Fruit fly (Drosophila melanogaster) whole organism, embryonic: Measurements from ENCODE around the gene gl.
A peak's percentile ranks its signal among the peaks of the same experiment; 100 is the strongest.

ENCODE experiments used
- Aef1 ChIP-seq: fragments of 200-800 bp; sonication (Bioruptor generic); IDR thresholded peaks from 3 replicates; pipeline ENCODE4 v1.3.6; 2022; ENCODE audit warnings: missing biosample characterization, missing genetic modification characterization
- CG10267 ChIP-seq: fragments of 200-800 bp; sonication (Bioruptor generic); optimal IDR thresholded peaks from 2 replicates; lab custom pipeline; 2018; ENCODE audit warnings: missing biosample characterization, mild to moderate bottlenecking, missing genetic modification characterization, moderate library complexity
- CG10462 ChIP-seq: fragments of 200-800 bp; sonication (Bioruptor generic); optimal IDR thresholded peaks from 2 replicates; lab custom pipeline; 2016; ENCODE audit warnings: missing biosample characterization, missing genetic modification characterization
- CG11695 ChIP-seq: fragments of 200-800 bp; sonication (Bioruptor generic); IDR thresholded peaks from 3 replicates; pipeline ENCODE4 v1.3.6; 2022; ENCODE audit warnings: missing biosample characterization, missing genetic modification characterization
- CG13894 ChIP-seq: fragments of 200-800 bp; sonication (Bioruptor generic); optimal IDR thresholded peaks from 3 replicates; lab custom pipeline; 2018; ENCODE audit warnings: missing biosample characterization, mild to moderate bottlenecking, missing genetic modification characterization, moderate library complexity
- CG14050 ChIP-seq: fragments of 200-800 bp; sonication (Bioruptor generic); IDR thresholded peaks from 3 replicates; pipeline ENCODE4 v1.3.6; 2022; ENCODE audit warnings: missing biosample characterization, missing genetic modification characterization
- CG14710 ChIP-seq: fragments of 200-800 bp; sonication (Bioruptor generic); optimal IDR thresholded peaks from 3 replicates; lab custom pipeline; 2019; ENCODE audit warnings: missing biosample characterization, mild to moderate bottlenecking, missing genetic modification characterization, moderate library complexity
- CG14965 ChIP-seq: fragments of 200-800 bp; sonication (Bioruptor generic); optimal IDR thresholded peaks from 2 replicates; lab custom pipeline; 2016; ENCODE audit warnings: missing biosample characterization, missing genetic modification characterization, borderline replicate concordance
- CG15514 ChIP-seq: fragments of 200-800 bp; sonication (Bioruptor generic); optimal IDR thresholded peaks from 3 replicates; lab custom pipeline; 2017; ENCODE audit warnings: missing biosample characterization, missing genetic modification characterization, mild to moderate bottlenecking, moderate library complexity, missing genetic modification reagents
- CG17186 ChIP-seq: fragments of 200-800 bp; sonication (Bioruptor generic); optimal IDR thresholded peaks from 3 replicates; lab custom pipeline; 2017; ENCODE audit warnings: missing biosample characterization, missing genetic modification reagents, missing genetic modification characterization
- CG30020 ChIP-seq: fragments of 200-800 bp; optimal IDR thresholded peaks from 2 replicates; lab custom pipeline; 2019; ENCODE audit warnings: missing biosample characterization, mild to moderate bottlenecking, missing genetic modification characterization, moderate library complexity
- CG3407 ChIP-seq: fragments of 200-800 bp; sonication (Bioruptor generic); optimal IDR thresholded peaks from 2 replicates; lab custom pipeline; 2018; ENCODE audit warnings: missing biosample characterization, mild to moderate bottlenecking, missing genetic modification characterization
- CG8281 ChIP-seq: fragments of 200-800 bp; sonication (Bioruptor generic); optimal IDR thresholded peaks from 2 replicates; lab custom pipeline; 2018; ENCODE audit warnings: missing biosample characterization, mild to moderate bottlenecking, missing genetic modification characterization, moderate library complexity
- CG8388 ChIP-seq: fragments of 200-800 bp; sonication (Bioruptor generic); optimal IDR thresholded peaks from 2 replicates; lab custom pipeline; 2019; ENCODE audit warnings: missing biosample characterization, mild to moderate bottlenecking, missing genetic modification characterization, moderate library complexity
- CoRest ChIP-seq: fragments of 200-800 bp; sonication (Bioruptor generic); optimal IDR thresholded peaks from 3 replicates; lab custom pipeline; 2018; ENCODE audit warnings: missing biosample characterization, mild to moderate bottlenecking, missing genetic modification characterization, moderate library complexity
- Dad ChIP-seq: fragments of 200-800 bp; sonication (Bioruptor generic); optimal IDR thresholded peaks from 3 replicates; lab custom pipeline; 2016; ENCODE audit warnings: missing biosample characterization, missing genetic modification characterization
- Ets97D ChIP-seq: fragments of 200-800 bp; sonication (Bioruptor generic); optimal IDR thresholded peaks from 3 replicates; lab custom pipeline; 2016; ENCODE audit warnings: missing biosample characterization, missing genetic modification characterization
- HLH4C ChIP-seq: fragments of 200-800 bp; sonication (Bioruptor generic); IDR thresholded peaks from 3 replicates; pipeline ENCODE4 v1.3.6; 2022; ENCODE audit warnings: missing biosample characterization, missing genetic modification characterization; ENCODE audit not compliant: partially characterized antibody
- Hmr ChIP-seq: fragments of 200-800 bp; sonication (Bioruptor generic); optimal IDR thresholded peaks from 3 replicates; lab custom pipeline; 2017; ENCODE audit warnings: mild to moderate bottlenecking, missing biosample characterization, missing genetic modification reagents, missing genetic modification characterization
- Hr51 ChIP-seq, 2 experiments: fragments of 200-800 bp; sonication (Bioruptor generic); optimal IDR thresholded peaks; 2 replicates in 1 of 2; 3 replicates in 1 of 2; lab custom pipeline; 2016 to 2018; ENCODE audit warnings: missing biosample characterization in 2 of 2, missing genetic modification characterization in 2 of 2, mild to moderate bottlenecking in 1 of 2, moderate library complexity in 1 of 2
- Kr ChIP-seq: fragments of 200-800 bp; sonication (Bioruptor generic); optimal IDR thresholded peaks from 2 replicates; lab custom pipeline; 2017; ENCODE audit warnings: missing biosample characterization, mild to moderate bottlenecking, missing genetic modification characterization
- Lhr ChIP-seq: fragments of 200-800 bp; sonication (Bioruptor generic); optimal IDR thresholded peaks from 3 replicates; lab custom pipeline; 2017; ENCODE audit warnings: mild to moderate bottlenecking, missing biosample characterization, missing genetic modification reagents, missing genetic modification characterization
- MTF-1 ChIP-seq: fragments of 200-800 bp; sonication (Bioruptor generic); optimal IDR thresholded peaks from 2 replicates; lab custom pipeline; 2018; ENCODE audit warnings: missing biosample characterization, mild to moderate bottlenecking, missing genetic modification characterization, borderline replicate concordance
- NfI ChIP-seq: fragments of 200-800 bp; sonication (Bioruptor generic); optimal IDR thresholded peaks from 3 replicates; lab custom pipeline; 2018; ENCODE audit warnings: missing biosample characterization, mild to moderate bottlenecking, missing genetic modification characterization, moderate library complexity
- Ravus ChIP-seq: fragments of 200-800 bp; sonication (Bioruptor generic); IDR thresholded peaks from 2 replicates; pipeline ENCODE4 v1.3.6; 2022; ENCODE audit warnings: missing biosample characterization, missing genetic modification characterization
- Sin3A ChIP-seq: fragments of >200 bp; optimal IDR thresholded peaks from 2 replicates; lab custom pipeline; 2018
- Sox100B ChIP-seq: fragments of 200-800 bp; sonication (Bioruptor generic); optimal IDR thresholded peaks from 3 replicates; lab custom pipeline; 2018; ENCODE audit warnings: missing biosample characterization, mild to moderate bottlenecking, missing genetic modification characterization
- Vsx1 ChIP-seq: fragments of 200-800 bp; sonication (Bioruptor generic); optimal IDR thresholded peaks from 2 replicates; lab custom pipeline; 2017; ENCODE audit warnings: missing biosample characterization, mild to moderate bottlenecking, missing genetic modification characterization, missing genetic modification reagents
- ac ChIP-seq: fragments of 200-800 bp; sonication (Bioruptor generic); optimal IDR thresholded peaks from 3 replicates; lab custom pipeline; 2017; ENCODE audit warnings: missing biosample characterization, mild to moderate bottlenecking, missing genetic modification characterization
- az2 ChIP-seq: fragments of 200-800 bp; sonication (Bioruptor generic); optimal IDR thresholded peaks from 3 replicates; lab custom pipeline; 2016; ENCODE audit warnings: missing biosample characterization, missing genetic modification characterization
- bcd ChIP-seq: fragments of 200-800 bp; sonication (Bioruptor generic); optimal IDR thresholded peaks from 2 replicates; lab custom pipeline; 2017; ENCODE audit warnings: missing biosample characterization, mild to moderate bottlenecking, missing genetic modification characterization
- bowl ChIP-seq: fragments of 200-800 bp; sonication (Bioruptor generic); IDR thresholded peaks from 2 replicates; pipeline ENCODE4 v1.3.6; 2022; ENCODE audit warnings: missing biosample characterization, missing genetic modification characterization
- btn ChIP-seq: fragments of 200-800 bp; sonication (Bioruptor generic); optimal IDR thresholded peaks from 2 replicates; lab custom pipeline; 2016; ENCODE audit warnings: missing biosample characterization, missing genetic modification characterization
- chm ChIP-seq: fragments of 200-800 bp; sonication (Bioruptor generic); IDR thresholded peaks from 2 replicates; pipeline ENCODE4 v1.3.6; 2022; ENCODE audit warnings: missing biosample characterization, missing genetic modification characterization
- crol ChIP-seq: fragments of 200-800 bp; sonication (Bioruptor generic); IDR thresholded peaks from 2 replicates; pipeline ENCODE4 v1.3.6; 2022; ENCODE audit warnings: missing biosample characterization, missing genetic modification characterization
- cwo ChIP-seq: fragments of 200-800 bp; sonication (Bioruptor generic); optimal IDR thresholded peaks from 3 replicates; lab custom pipeline; 2017; ENCODE audit warnings: missing biosample characterization, missing genetic modification characterization, mild to moderate bottlenecking, moderate library complexity, missing genetic modification reagents
- dmrt11E ChIP-seq: fragments of 200-800 bp; sonication (Bioruptor generic); optimal IDR thresholded peaks from 3 replicates; lab custom pipeline; 2018; ENCODE audit warnings: missing biosample characterization, mild to moderate bottlenecking, missing genetic modification characterization, moderate library complexity
- fd3F ChIP-seq: fragments of 200-800 bp; sonication (Bioruptor generic); optimal IDR thresholded peaks from 2 replicates; lab custom pipeline; 2018; ENCODE audit warnings: missing biosample characterization, mild to moderate bottlenecking, missing genetic modification characterization, moderate library complexity
- gcm ChIP-seq: fragments of 200-800 bp; sonication (Bioruptor generic); optimal IDR thresholded peaks from 2 replicates; lab custom pipeline; 2019; ENCODE audit warnings: missing biosample characterization, mild to moderate bottlenecking, missing genetic modification characterization, moderate library complexity
- gfzf ChIP-seq: fragments of 200-800 bp; sonication (Bioruptor generic); optimal IDR thresholded peaks from 2 replicates; lab custom pipeline; 2016; ENCODE audit warnings: missing biosample characterization, mild to moderate bottlenecking, missing genetic modification characterization, moderate library complexity
- hb ChIP-seq: fragments of 200-800 bp; sonication (Bioruptor generic); IDR thresholded peaks from 3 replicates; pipeline ENCODE4 v1.3.6; 2022; ENCODE audit warnings: missing biosample characterization, missing genetic modification characterization; ENCODE audit not compliant: partially characterized antibody
- kni ChIP-seq: fragments of 200-800 bp; sonication (Bioruptor generic); optimal IDR thresholded peaks from 3 replicates; lab custom pipeline; 2017; ENCODE audit warnings: mild to moderate bottlenecking, missing biosample characterization, missing genetic modification reagents, missing genetic modification characterization
- mirr ChIP-seq: fragments of 200-800 bp; sonication (Bioruptor generic); optimal IDR thresholded peaks from 3 replicates; lab custom pipeline; 2018; ENCODE audit warnings: missing biosample characterization, mild to moderate bottlenecking, missing genetic modification characterization
- oc ChIP-seq: fragments of 200-800 bp; sonication (Bioruptor generic); optimal IDR thresholded peaks from 2 replicates; lab custom pipeline; 2018; ENCODE audit warnings: missing biosample characterization, mild to moderate bottlenecking, missing genetic modification characterization, moderate library complexity
- odd ChIP-seq: fragments of 200-800 bp; sonication (Bioruptor generic); optimal IDR thresholded peaks from 2 replicates; lab custom pipeline; 2017; ENCODE audit warnings: missing biosample characterization, mild to moderate bottlenecking, missing genetic modification characterization
- peb ChIP-seq: fragments of 200-800 bp; sonication (Bioruptor generic); IDR thresholded peaks from 2 replicates; pipeline ENCODE4 v1.3.6; 2022; ENCODE audit warnings: missing biosample characterization, missing genetic modification characterization
- run ChIP-seq: fragments of 200-800 bp; sonication (Bioruptor generic); optimal IDR thresholded peaks from 3 replicates; lab custom pipeline; 2018; ENCODE audit warnings: missing biosample characterization, mild to moderate bottlenecking, missing genetic modification characterization
- schlank ChIP-seq: fragments of 200-800 bp; sonication (Bioruptor generic); optimal IDR thresholded peaks from 2 replicates; lab custom pipeline; 2018; ENCODE audit warnings: missing biosample characterization, mild to moderate bottlenecking, missing genetic modification characterization
- sisA ChIP-seq: fragments of 200-800 bp; sonication (Bioruptor generic); IDR thresholded peaks from 2 replicates; pipeline ENCODE4 v1.3.6; 2022; ENCODE audit warnings: missing biosample characterization, missing genetic modification characterization
- slou ChIP-seq: fragments of 200-800 bp; sonication (Bioruptor generic); optimal IDR thresholded peaks from 3 replicates; lab custom pipeline; 2016; ENCODE audit warnings: missing biosample characterization, missing genetic modification characterization
- tap ChIP-seq: fragments of 200-800 bp; optimal IDR thresholded peaks from 3 replicates; lab custom pipeline; 2019; ENCODE audit warnings: missing biosample characterization, mild to moderate bottlenecking, missing genetic modification characterization, moderate library complexity

Gene gl

dm6 chr3R:18393436-18393835 lies 20.9 kb upstream of the gl start:
- TF ChIP-seq oc (no peak), Vsx1 (GFP tag; lab: Kevin White, UChicago) (no peak), tap (tag; lab: Kevin White, UChicago) (no peak), bcd (GFP tag; lab: Kevin White, UChicago) (no peak), gcm (GFP tag; lab: Kevin White, UChicago) (no peak), CG3407 (GFP tag; lab: Kevin White, UChicago) (peak; percentile 9), CG30020 (tag; lab: Kevin White, UChicago) (no peak), schlank (tag; lab: Kevin White, UChicago) (no peak), CG17186 (GFP tag; lab: Kevin White, UChicago) (no peak), btn (GFP tag; lab: Kevin White, UChicago) (no peak), sisA (GFP tag; lab: Robert Waterston, UW) (no peak), kni (GFP tag; lab: Kevin White, UChicago) (no peak), gfzf (GFP tag; lab: Kevin White, UChicago) (no peak), mirr (GFP tag; lab: Kevin White, UChicago) (no peak), ac (GFP tag; lab: Kevin White, UChicago) (no peak), Hmr (GFP tag; lab: Kevin White, UChicago) (peak; percentile 54), CG8388 (GFP tag; lab: Kevin White, UChicago) (peak; percentile 55), CoRest (tag; lab: Kevin White, UChicago) (peak; percentile 60), MTF-1 (GFP tag; lab: Kevin White, UChicago) (no peak), chm (GFP tag; lab: Robert Waterston, UW) (no peak), CG14050 (no peak), CG10462 (GFP tag; lab: Kevin White, UChicago) (no peak), CG13894 (tag; lab: Kevin White, UChicago) (no peak), CG14710 (no peak), fd3F (GFP tag; lab: Kevin White, UChicago) (peak; percentile 32), Aef1 (GFP tag; lab: Robert Waterston, UW) (no peak), odd (GFP tag; lab: Kevin White, UChicago) (no peak), Sin3A (no peak), CG10267 (tag; lab: Kevin White, UChicago) (no peak), dmrt11E (peak; percentile 39), Sox100B (GFP tag; lab: Kevin White, UChicago) (no peak), Kr (no peak), Hr51 (GFP tag; optimal IDR thresholded peaks at IDR 0.05; lab: Kevin White, UChicago) (no peak), CG15514 (GFP tag; lab: Kevin White, UChicago) (no peak), NfI (peak; percentile 44), HLH4C (GFP tag; lab: Robert Waterston, UW) (no peak), run (tag; lab: Kevin White, UChicago) (peak; percentile 30), az2 (peak; percentile 45), hb (GFP tag; lab: Robert Waterston, UW) (no peak), bowl (GFP tag; lab: Robert Waterston, UW) (no peak), Ravus (GFP tag; lab: Robert Waterston, UW) (no peak), CG8281 (tag; lab: Kevin White, UChicago) (no peak), Lhr (GFP tag; lab: Kevin White, UChicago) (no peak), slou (GFP tag; lab: Kevin White, UChicago) (no peak), Dad (GFP tag; lab: Kevin White, UChicago) (no peak), CG11695 (GFP tag; lab: Robert Waterston, UW) (peak; percentile 54; the same call in 1 of the 3 replicates), CG14965 (GFP tag; lab: Kevin White, UChicago) (no peak), Ets97D (GFP tag; lab: Kevin White, UChicago) (no peak), peb (GFP tag; lab: Robert Waterston, UW) (no peak), crol (GFP tag; lab: Robert Waterston, UW) (no peak), cwo (GFP tag; lab: Kevin White, UChicago) (no peak)
